Fruit fly (Drosophila melanogaster): ENCODE results near the gene CG31668.

Gene CG31668

DNA sequence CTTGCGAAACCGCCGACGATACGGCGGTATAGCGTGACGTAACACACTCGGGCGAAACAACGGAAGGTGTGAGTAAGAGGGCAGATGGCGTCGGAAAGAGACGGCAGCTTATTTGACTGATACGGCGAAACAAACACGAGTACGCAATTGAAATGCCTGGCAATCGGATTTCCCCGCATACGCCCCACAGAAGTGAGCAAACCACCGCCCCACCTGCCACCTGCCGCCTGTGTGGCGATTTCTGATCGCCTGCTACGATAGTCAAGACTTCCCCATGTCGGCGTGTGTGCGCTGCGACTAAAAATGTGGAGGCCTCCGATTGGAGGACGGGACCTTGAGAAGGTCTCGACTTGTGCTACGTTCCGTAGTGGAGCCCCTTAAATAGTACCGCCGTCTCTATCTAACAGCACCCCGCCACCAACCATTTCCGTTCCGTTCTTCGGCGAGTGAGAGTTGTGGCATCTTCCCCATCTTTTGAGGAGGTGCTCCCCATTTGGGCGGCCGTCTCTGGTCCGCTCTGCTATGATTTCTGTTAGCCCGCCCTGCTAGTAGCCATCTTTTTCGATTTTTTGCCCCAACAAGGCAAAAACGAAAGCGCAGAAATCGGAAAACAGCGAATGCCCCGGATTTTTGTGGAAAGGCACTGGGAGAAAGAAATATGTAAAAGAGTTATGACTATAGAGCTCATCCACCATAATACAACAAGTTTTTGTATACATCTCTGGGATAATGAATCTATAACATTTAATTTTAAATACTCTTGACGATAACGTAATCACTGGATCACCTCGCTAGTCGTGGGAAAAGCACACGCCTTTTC, 7.1 kb downstream of the CG31668 start (continued):
- TF ChIP-seq nerfin-2 (GFP tag; IDR thresholded peaks at IDR 0.05; ENCODE audit: partially characterized antibody) = no peak
- TF ChIP-seq ab (GFP tag; optimal IDR thresholded peaks at IDR 0.05) = peak; percentile 55
- TF ChIP-seq ato (GFP tag; IDR thresholded peaks at IDR 0.05; ENCODE audit: partially characterized antibody) = no peak
- peak; percentile 84 for TF ChIP-seq CG11093 (GFP tag; IDR thresholded peaks at IDR 0.05)
- peak; percentile 98 for TF ChIP-seq sd (tag; optimal IDR thresholded peaks at IDR 0.05)
- no peak for TF ChIP-seq Gsc (GFP tag; IDR thresholded peaks at IDR 0.05)
- no peak for TF ChIP-seq tll (GFP tag; optimal IDR thresholded peaks at IDR 0.05)
- TF ChIP-seq pum (GFP tag; optimal IDR thresholded peaks at IDR 0.05) = peak; percentile 87
- no peak for TF ChIP-seq Adf1 (GFP tag; IDR thresholded peaks at IDR 0.05)
- TF ChIP-seq wek (GFP tag; optimal IDR thresholded peaks at IDR 0.05) = peak; percentile 32
- TF ChIP-seq CG13123 (GFP tag; optimal IDR thresholded peaks at IDR 0.05) = peak; percentile 65
- no peak for TF ChIP-seq bbx (GFP tag; IDR thresholded peaks at IDR 0.05; ENCODE audit: partially characterized antibody)
- TF ChIP-seq E2f1 (GFP tag; IDR thresholded peaks at IDR 0.05) = no peak
- peak; percentile 87 for TF ChIP-seq az2 (GFP tag; optimal IDR thresholded peaks at IDR 0.05)
- TF ChIP-seq phol (tag; optimal IDR thresholded peaks at IDR 0.05) = peak; percentile 89
- TF ChIP-seq lola (GFP tag; optimal IDR thresholded peaks at IDR 0.05) = peak in 1 of 3 experiments; percentile 83
- no peak for TF ChIP-seq Ravus (GFP tag; IDR thresholded peaks at IDR 0.05)
- no peak for TF ChIP-seq sr (GFP tag; IDR thresholded peaks at IDR 0.05)
- peak; percentile 44 for TF ChIP-seq HmgD (GFP tag; optimal IDR thresholded peaks at IDR 0.05)
- TF ChIP-seq gro (GFP tag; optimal IDR thresholded peaks at IDR 0.05) = peak; percentile 80
- TF ChIP-seq Neu2 (GFP tag; optimal IDR thresholded peaks at IDR 0.05; ENCODE audit: borderline replicate concordance) = peak; percentile 31
- peak; percentile 96 for TF ChIP-seq CG12769 (tag; optimal IDR thresholded peaks at IDR 0.05)
- TF ChIP-seq CG4328 (GFP tag; optimal IDR thresholded peaks at IDR 0.05) = peak; percentile 54
- TF ChIP-seq ap (GFP tag; IDR thresholded peaks at IDR 0.05) = no peak
- peak; percentile 79 for TF ChIP-seq CG17385 (GFP tag; optimal IDR thresholded peaks at IDR 0.05)
- TF ChIP-seq CG18262 (tag; optimal IDR thresholded peaks at IDR 0.05) = peak; percentile 89
- peak; percentile 76 for TF ChIP-seq CG18619 (GFP tag; optimal IDR thresholded peaks at IDR 0.05)
- no peak for TF ChIP-seq danr (GFP tag; IDR thresholded peaks at IDR 0.05)
- TF ChIP-seq sc (optimal IDR thresholded peaks at IDR 0.05) = no peak
- peak; percentile 83 for TF ChIP-seq sc (GFP tag; optimal IDR thresholded peaks at IDR 0.05)
- no peak for TF ChIP-seq otp (GFP tag; IDR thresholded peaks at IDR 0.05)
- peak; percentile 90 for TF ChIP-seq Side (GFP tag; optimal IDR thresholded peaks at IDR 0.05)
- TF ChIP-seq Doc3 (GFP tag; IDR thresholded peaks at IDR 0.05; ENCODE audit: partially characterized antibody) = no peak
- peak; percentile 83 for TF ChIP-seq Camta (GFP tag; optimal IDR thresholded peaks at IDR 0.05)
- TF ChIP-seq pfk (GFP tag; optimal IDR thresholded peaks at IDR 0.05) = peak; percentile 51
- no peak for TF ChIP-seq CG6791 (GFP tag; IDR thresholded peaks at IDR 0.05; ENCODE audit: partially characterized antibody)
- TF ChIP-seq hbn (GFP tag; IDR thresholded peaks at IDR 0.05; ENCODE audit: partially characterized antibody) = no peak
- TF ChIP-seq rib (GFP tag; IDR thresholded peaks at IDR 0.05) = no peak
- TF ChIP-seq Rx (GFP tag; IDR thresholded peaks at IDR 0.05) = no peak
- peak; percentile 62 for TF ChIP-seq CG13296 (GFP tag; optimal IDR thresholded peaks at IDR 0.05)
- no peak for TF ChIP-seq Awh (GFP tag; IDR thresholded peaks at IDR 0.05)
- TF ChIP-seq grau (tag; optimal IDR thresholded peaks at IDR 0.05) = peak; percentile 83
- no peak for TF ChIP-seq CG32772 (GFP tag; IDR thresholded peaks at IDR 0.05)
- no peak for TF ChIP-seq peb (GFP tag; IDR thresholded peaks at IDR 0.05)
- TF ChIP-seq hkb (optimal IDR thresholded peaks at IDR 0.05) = no peak
- TF ChIP-seq hkb (GFP tag; IDR thresholded peaks at IDR 0.05) = no peak
- TF ChIP-seq CG5245 (GFP tag; optimal IDR thresholded peaks at IDR 0.05) = peak; percentile 85
- TF ChIP-seq CG15269 (tag; optimal IDR thresholded peaks at IDR 0.05) = peak; percentile 82
- TF ChIP-seq dmrt99B (tag; optimal IDR thresholded peaks at IDR 0.05) = peak; percentile 88
